Fruit fly (Drosophila melanogaster) whole organism, embryonic: ENCODE measurements around the gene CG15629.

Experiments
- Blimp-1 ChIP-seq: fragments of 200-800 bp; sonication (Bioruptor generic); optimal IDR thresholded peaks from 3 replicates; lab custom pipeline; 2018; ENCODE audit warnings: missing biosample characterization, missing genetic modification characterization, mild to moderate bottlenecking, moderate library complexity, missing genetic modification reagents
- BtbVII ChIP-seq: fragments of 200-800 bp; sonication (Bioruptor generic); optimal IDR thresholded peaks from 3 replicates; lab custom pipeline; 2017; ENCODE audit warnings: missing biosample characterization, mild to moderate bottlenecking, missing genetic modification characterization
- CG10274 ChIP-seq: fragments of 200-800 bp; sonication (Bioruptor generic); optimal IDR thresholded peaks from 3 replicates; lab custom pipeline; 2017; ENCODE audit warnings: missing biosample characterization, mild to moderate bottlenecking, missing genetic modification characterization
- CG12155 ChIP-seq: fragments of 200-800 bp; sonication (Bioruptor generic); optimal IDR thresholded peaks from 3 replicates; lab custom pipeline; 2016; ENCODE audit warnings: missing biosample characterization, missing genetic modification characterization
- CG12219 ChIP-seq: fragments of 200-800 bp; sonication (Bioruptor generic); optimal IDR thresholded peaks from 3 replicates; lab custom pipeline; 2018; ENCODE audit warnings: missing biosample characterization, mild to moderate bottlenecking, missing genetic modification characterization
- CG13123 ChIP-seq: fragments of 200-800 bp; sonication (Bioruptor generic); optimal IDR thresholded peaks from 2 replicates; lab custom pipeline; 2016; ENCODE audit warnings: missing biosample characterization, missing genetic modification characterization
- CG15269 ChIP-seq: fragments of 200-800 bp; sonication (Bioruptor generic); optimal IDR thresholded peaks from 2 replicates; lab custom pipeline; 2018; ENCODE audit warnings: missing biosample characterization, mild to moderate bottlenecking, missing genetic modification characterization, moderate library complexity
- CG17361 ChIP-seq: fragments of 200-800 bp; sonication (Bioruptor generic); IDR thresholded peaks from 3 replicates; pipeline ENCODE4 v1.3.6; 2022; ENCODE audit warnings: missing biosample characterization, missing genetic modification characterization
- CG2875 ChIP-seq: fragments of 200-800 bp; sonication (Bioruptor generic); optimal IDR thresholded peaks from 2 replicates; lab custom pipeline; 2017; ENCODE audit warnings: missing biosample characterization, mild to moderate bottlenecking, missing genetic modification characterization, missing genetic modification reagents
- CG43689 ChIP-seq: fragments of 200-800 bp; sonication (Bioruptor generic); IDR thresholded peaks from 2 replicates; pipeline ENCODE4 v1.3.6; 2022; ENCODE audit warnings: missing biosample characterization, missing genetic modification characterization
- CG4404 ChIP-seq: fragments of 200-800 bp; sonication (Bioruptor generic); IDR thresholded peaks from 2 replicates; pipeline ENCODE4 v1.3.6; 2022; ENCODE audit warnings: missing biosample characterization, missing genetic modification characterization
- CG7786 ChIP-seq: fragments of 200-800 bp; sonication (Bioruptor generic); optimal IDR thresholded peaks from 2 replicates; lab custom pipeline; 2016; ENCODE audit warnings: missing biosample characterization, missing genetic modification characterization
- CG9215 ChIP-seq: fragments of 200-800 bp; sonication (Bioruptor generic); IDR thresholded peaks from 2 replicates; pipeline ENCODE4 v1.3.6; 2022; ENCODE audit warnings: missing biosample characterization, missing genetic modification characterization
- CG9437 ChIP-seq: fragments of 200-800 bp; sonication (Bioruptor generic); optimal IDR thresholded peaks from 2 replicates; lab custom pipeline; 2018; ENCODE audit warnings: missing biosample characterization, mild to moderate bottlenecking, missing genetic modification characterization
- CG9727 ChIP-seq: fragments of 200-800 bp; sonication (Bioruptor generic); optimal IDR thresholded peaks from 3 replicates; lab custom pipeline; 2017; ENCODE audit warnings: missing biosample characterization, mild to moderate bottlenecking, missing genetic modification characterization
- CG9932 ChIP-seq: fragments of 200-800 bp; sonication (Bioruptor generic); IDR thresholded peaks from 2 replicates; pipeline ENCODE4 v1.3.6; 2022; ENCODE audit warnings: missing biosample characterization, missing genetic modification characterization
- D19A ChIP-seq: fragments of 200-800 bp; optimal IDR thresholded peaks from 3 replicates; lab custom pipeline; 2019; ENCODE audit warnings: missing biosample characterization, mild to moderate bottlenecking, missing genetic modification characterization, moderate library complexity
- Dip3 ChIP-seq: fragments of 200-800 bp; sonication (Bioruptor generic); optimal IDR thresholded peaks from 3 replicates; lab custom pipeline; 2016; ENCODE audit warnings: missing biosample characterization, missing genetic modification characterization
- Drgx ChIP-seq: fragments of 200-800 bp; sonication (Bioruptor generic); IDR thresholded peaks from 2 replicates; pipeline ENCODE4 v1.3.6; 2022; ENCODE audit warnings: missing biosample characterization, missing genetic modification characterization
- E2f2 ChIP-seq: fragments of 200-800 bp; sonication (Bioruptor generic); IDR thresholded peaks from 2 replicates; pipeline ENCODE4 v1.3.6; 2022; ENCODE audit warnings: missing biosample characterization, missing genetic modification characterization
- HLH3B ChIP-seq: fragments of 200-800 bp; sonication (Bioruptor generic); IDR thresholded peaks from 2 replicates; pipeline ENCODE4 v1.3.6; 2022; ENCODE audit warnings: missing biosample characterization, missing genetic modification characterization
- Hmr ChIP-seq: fragments of 200-800 bp; sonication (Bioruptor generic); optimal IDR thresholded peaks from 3 replicates; lab custom pipeline; 2017; ENCODE audit warnings: mild to moderate bottlenecking, missing biosample characterization, missing genetic modification reagents, missing genetic modification characterization
- NC2β ChIP-seq: fragments of 200-800 bp; sonication (Bioruptor generic); optimal IDR thresholded peaks from 2 replicates; lab custom pipeline; 2016; ENCODE audit warnings: missing biosample characterization, missing genetic modification characterization
- Nf-YA ChIP-seq: fragments of 200-800 bp; sonication (Bioruptor generic); IDR thresholded peaks from 2 replicates; pipeline ENCODE4 v1.3.6; 2022; ENCODE audit warnings: missing biosample characterization, missing genetic modification characterization
- Nf-YB ChIP-seq: fragments of 200-800 bp; sonication (Bioruptor generic); optimal IDR thresholded peaks from 3 replicates; lab custom pipeline; 2019; ENCODE audit warnings: missing biosample characterization, mild to moderate bottlenecking, missing genetic modification characterization, moderate library complexity
- Sox100B ChIP-seq: fragments of 200-800 bp; sonication (Bioruptor generic); optimal IDR thresholded peaks from 3 replicates; lab custom pipeline; 2018; ENCODE audit warnings: missing biosample characterization, mild to moderate bottlenecking, missing genetic modification characterization
- Vsx1 ChIP-seq: fragments of 200-800 bp; sonication (Bioruptor generic); optimal IDR thresholded peaks from 2 replicates; lab custom pipeline; 2017; ENCODE audit warnings: missing biosample characterization, mild to moderate bottlenecking, missing genetic modification characterization, missing genetic modification reagents
- ac ChIP-seq: fragments of 200-800 bp; sonication (Bioruptor generic); optimal IDR thresholded peaks from 3 replicates; lab custom pipeline; 2017; ENCODE audit warnings: missing biosample characterization, mild to moderate bottlenecking, missing genetic modification characterization
- bigmax ChIP-seq: fragments of 200-800 bp; sonication (Bioruptor generic); optimal IDR thresholded peaks from 2 replicates; lab custom pipeline; 2018; ENCODE audit warnings: missing biosample characterization, mild to moderate bottlenecking, missing genetic modification characterization
- br ChIP-seq: fragments of >200 bp; optimal IDR thresholded peaks from 2 replicates; lab custom pipeline; 2017
- cato ChIP-seq: fragments of 200-800 bp; sonication (Bioruptor generic); optimal IDR thresholded peaks from 2 replicates; lab custom pipeline; 2016; ENCODE audit warnings: missing biosample characterization, missing genetic modification characterization, borderline replicate concordance
- cwo ChIP-seq: fragments of 200-800 bp; sonication (Bioruptor generic); optimal IDR thresholded peaks from 3 replicates; lab custom pipeline; 2017; ENCODE audit warnings: missing biosample characterization, missing genetic modification characterization, mild to moderate bottlenecking, moderate library complexity, missing genetic modification reagents
- eve ChIP-seq, 2 experiments: fragments of >200 bp; optimal IDR thresholded peaks; 2 replicates each; lab custom pipeline; 2017; ENCODE audit warnings: missing biosample characterization in 2 of 2, missing genetic modification characterization in 2 of 2
- ewg ChIP-seq: fragments of 200-800 bp; sonication (Bioruptor generic); optimal IDR thresholded peaks from 3 replicates; lab custom pipeline; 2017; ENCODE audit warnings: mild to moderate bottlenecking, missing biosample characterization, missing genetic modification reagents, missing genetic modification characterization
- eyg ChIP-seq: fragments of 200-800 bp; sonication (Bioruptor generic); optimal IDR thresholded peaks from 3 replicates; lab custom pipeline; 2016; ENCODE audit warnings: missing biosample characterization, missing genetic modification characterization
- fd3F ChIP-seq: fragments of 200-800 bp; sonication (Bioruptor generic); optimal IDR thresholded peaks from 2 replicates; lab custom pipeline; 2018; ENCODE audit warnings: missing biosample characterization, mild to moderate bottlenecking, missing genetic modification characterization, moderate library complexity
- gem ChIP-seq: fragments of 200-800 bp; sonication (Bioruptor generic); optimal IDR thresholded peaks from 2 replicates; lab custom pipeline; 2019; ENCODE audit warnings: missing biosample characterization, mild to moderate bottlenecking, missing genetic modification characterization, moderate library complexity
- jumu ChIP-seq: fragments of 200-800 bp; sonication (Bioruptor generic); optimal IDR thresholded peaks from 3 replicates; lab custom pipeline; 2016; ENCODE audit warnings: missing biosample characterization, missing genetic modification characterization
- lola ChIP-seq, 3 experiments: fragments of >200 bp in 2 of 3; fragments of 200-800 bp in 1 of 3; sonication (Bioruptor generic) in 1 of 3; optimal IDR thresholded peaks; 2 replicates each; lab custom pipeline; 2017 to 2019; ENCODE audit warnings: missing biosample characterization in 3 of 3, missing genetic modification characterization in 3 of 3, mild to moderate bottlenecking in 1 of 3, moderate library complexity in 1 of 3
- maf-S ChIP-seq: fragments of 200-800 bp; sonication (Bioruptor generic); optimal IDR thresholded peaks from 2 replicates; lab custom pipeline; 2016; ENCODE audit warnings: missing biosample characterization, missing genetic modification characterization
- mam ChIP-seq: fragments of 200-800 bp; sonication (Bioruptor generic); optimal IDR thresholded peaks from 3 replicates; lab custom pipeline; 2016; ENCODE audit warnings: missing biosample characterization, missing genetic modification characterization
- repo ChIP-seq: fragments of 200-800 bp; sonication (Bioruptor generic); optimal IDR thresholded peaks from 2 replicates; lab custom pipeline; 2016; ENCODE audit warnings: missing biosample characterization, missing genetic modification characterization
- shn ChIP-seq: fragments of 200-800 bp; sonication (Bioruptor generic); optimal IDR thresholded peaks from 3 replicates; lab custom pipeline; 2016; ENCODE audit warnings: missing biosample characterization, missing genetic modification characterization
- sima ChIP-seq: fragments of 200-800 bp; sonication (Bioruptor generic); optimal IDR thresholded peaks from 2 replicates; lab custom pipeline; 2016; ENCODE audit warnings: missing biosample characterization, missing genetic modification characterization
- slou ChIP-seq: fragments of 200-800 bp; sonication (Bioruptor generic); optimal IDR thresholded peaks from 3 replicates; lab custom pipeline; 2016; ENCODE audit warnings: missing biosample characterization, missing genetic modification characterization
- slp2 ChIP-seq: fragments of 200-800 bp; sonication (Bioruptor generic); optimal IDR thresholded peaks from 2 replicates; lab custom pipeline; 2016; ENCODE audit warnings: missing biosample characterization, missing genetic modification characterization
- sqz ChIP-seq: fragments of 200-800 bp; sonication (Bioruptor generic); optimal IDR thresholded peaks from 3 replicates; lab custom pipeline; 2018; ENCODE audit warnings: missing biosample characterization, mild to moderate bottlenecking, missing genetic modification characterization
- stwl ChIP-seq: fragments of 200-800 bp; sonication (Bioruptor generic); optimal IDR thresholded peaks from 3 replicates; lab custom pipeline; 2018; ENCODE audit warnings: missing biosample characterization, mild to moderate bottlenecking, missing genetic modification characterization, moderate library complexity
- tll ChIP-seq, 2 experiments: fragments of 200-800 bp in 1 of 2; fragments of >200 bp in 1 of 2; sonication (Bioruptor generic) in 1 of 2; optimal IDR thresholded peaks; 2 replicates each; lab custom pipeline; 2017 to 2019; ENCODE audit warnings: missing biosample characterization in 2 of 2, missing genetic modification characterization in 2 of 2, mild to moderate bottlenecking in 1 of 2, moderate library complexity in 1 of 2
- z ChIP-seq: fragments of 200-800 bp; sonication (Bioruptor generic); IDR thresholded peaks from 3 replicates; pipeline ENCODE4 v1.3.6; 2022; ENCODE audit warnings: missing biosample characterization, missing genetic modification characterization

Gene CG15629

DNA sequence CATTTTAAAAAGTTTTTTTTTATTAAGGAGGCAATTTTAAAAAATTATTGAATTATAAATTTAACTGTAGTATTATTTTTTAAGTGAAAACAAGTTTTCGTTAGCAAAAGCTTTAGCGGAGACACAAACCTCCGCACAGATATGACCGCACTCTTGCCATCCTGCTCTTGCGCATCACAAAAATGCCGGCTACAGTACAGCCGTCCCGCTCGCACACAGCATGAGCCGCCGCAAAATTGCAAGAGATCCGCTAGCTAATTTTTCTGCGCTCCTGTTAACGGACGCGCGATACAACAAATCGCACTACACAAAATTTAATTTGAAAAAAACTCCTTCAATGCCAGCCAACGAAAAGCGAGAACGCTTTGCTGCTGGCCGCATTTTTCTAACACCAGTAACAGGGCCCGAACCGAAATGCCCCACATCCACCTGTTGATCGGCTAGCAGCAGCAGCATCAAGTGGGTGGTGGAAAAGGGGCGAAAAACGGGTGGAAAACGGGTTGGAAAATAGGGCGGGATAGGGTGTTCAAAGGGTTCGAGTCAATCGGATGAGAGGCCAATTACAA is 2.7 kb upstream of the CG15629 start (continued):
- TF ChIP-seq lola (GFP tag; optimal IDR thresholded peaks at IDR 0.05; lab: Kevin White, UChicago) (no peak), gem (tag; lab: Kevin White, UChicago) (peak; percentile 69), ac (GFP tag; lab: Kevin White, UChicago) (no peak), Blimp-1 (GFP tag; lab: Kevin White, UChicago) (peak; percentile 52), CG7786 (GFP tag; lab: Kevin White, UChicago) (no peak), CG9215 (GFP tag; lab: Robert Waterston, UW) (no peak), CG9932 (GFP tag; lab: Robert Waterston, UW) (peak; percentile 56; the same call in 1 of the 2 replicates), CG15269 (tag; lab: Kevin White, UChicago) (peak; percentile 58), Sox100B (GFP tag; lab: Kevin White, UChicago) (no peak), tll (GFP tag; optimal IDR thresholded peaks at IDR 0.05; lab: Kevin White, UChicago) (no peak), CG12219 (GFP tag; lab: Kevin White, UChicago) (no peak), CG43689 (GFP tag; lab: Robert Waterston, UW) (no peak), NC2β (GFP tag; lab: Kevin White, UChicago) (no peak), eyg (GFP tag; lab: Kevin White, UChicago) (no peak), maf-S (GFP tag; lab: Kevin White, UChicago) (no peak), Nf-YB (GFP tag; lab: Kevin White, UChicago) (peak; percentile 95), CG9727 (GFP tag; lab: Kevin White, UChicago) (peak; percentile 25), Drgx (GFP tag; lab: Robert Waterston, UW) (no peak; the same call in 1 of the 2 replicates), sima (no peak), stwl (tag; lab: Kevin White, UChicago) (peak; percentile 74), sqz (GFP tag; lab: Kevin White, UChicago) (peak; percentile 95), CG10274 (GFP tag; lab: Kevin White, UChicago) (no peak), CG2875 (no peak), slou (GFP tag; lab: Kevin White, UChicago) (no peak), Vsx1 (GFP tag; lab: Kevin White, UChicago) (no peak), fd3F (GFP tag; lab: Kevin White, UChicago) (peak; percentile 14), ewg (GFP tag; lab: Kevin White, UChicago) (peak; percentile 30), shn (GFP tag; lab: Kevin White, UChicago) (peak; percentile 13), Hmr (GFP tag; lab: Kevin White, UChicago) (peak; percentile 95), repo (GFP tag; lab: Kevin White, UChicago) (no peak), cwo (GFP tag; lab: Kevin White, UChicago) (no peak), mam (GFP tag; lab: Kevin White, UChicago) (no peak), CG13123 (GFP tag; lab: Kevin White, UChicago) (no peak), CG17361 (GFP tag; lab: Robert Waterston, UW) (no peak), br (lab: Kevin White, UChicago) (no peak), E2f2 (GFP tag; lab: Robert Waterston, UW) (peak; percentile 54), BtbVII (GFP tag; lab: Kevin White, UChicago) (no peak), z (GFP tag; lab: Robert Waterston, UW) (peak; percentile 53; the same call in 1 of the 3 replicates), CG9437 (GFP tag; lab: Kevin White, UChicago) (no peak), cato (GFP tag; lab: Kevin White, UChicago) (no peak), HLH3B (GFP tag; lab: Robert Waterston, UW) (no peak), eve (GFP tag; optimal IDR thresholded peaks at IDR 0.05; lab: Kevin White, UChicago) (no peak), Nf-YA (GFP tag; lab: Robert Waterston, UW) (peak; percentile 31; the same call in 1 of the 2 replicates), jumu (GFP tag; lab: Kevin White, UChicago) (peak; percentile 1), Dip3 (GFP tag; lab: Kevin White, UChicago) (no peak), D19A (tag; lab: Kevin White, UChicago) (peak; percentile 81), CG12155 (GFP tag; lab: Kevin White, UChicago) (peak; percentile 35), CG4404 (no peak), slp2 (GFP tag; lab: Kevin White, UChicago) (no peak), bigmax (GFP tag; lab: Kevin White, UChicago) (no peak)
